Fruit fly (Drosophila melanogaster): ENCODE data around the gene CG7857.

DNA sequence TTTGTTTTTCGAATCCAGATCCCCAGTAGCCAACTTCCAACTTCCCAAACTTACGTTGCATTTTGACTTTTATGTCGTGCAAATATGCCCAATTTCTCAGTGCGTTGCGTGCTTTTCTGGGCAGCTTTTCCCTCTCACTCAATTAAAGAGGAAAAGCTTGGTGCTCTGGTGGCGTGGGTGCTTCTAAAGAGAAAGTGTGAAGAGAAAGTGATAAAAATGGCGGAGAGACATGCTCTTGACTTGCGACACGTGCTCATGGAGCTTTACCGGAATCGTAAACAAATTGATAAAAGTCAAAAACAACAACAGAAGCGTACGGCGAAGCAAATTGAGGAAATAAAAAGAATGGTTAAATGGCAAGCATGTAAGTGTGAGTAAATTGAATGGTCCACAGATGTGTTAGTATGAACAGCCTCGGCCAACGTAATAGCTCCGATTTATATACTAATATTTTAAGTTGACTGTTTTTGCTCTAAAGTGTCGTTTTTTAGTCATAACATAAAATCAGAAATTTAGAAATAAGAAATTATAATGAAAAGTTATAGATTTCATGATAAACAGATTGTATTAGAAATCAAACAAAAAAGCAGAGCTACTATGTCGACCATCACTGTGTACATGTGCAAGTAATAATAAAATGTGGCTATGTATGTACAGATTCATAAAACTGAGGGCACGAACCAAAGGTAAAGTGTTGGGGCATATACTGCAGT is 10.7 kb downstream of the CG7857 start:
- no peak for TF ChIP-seq OdsH (GFP tag; optimal IDR thresholded peaks at IDR 0.05)
- no peak for TF ChIP-seq Myc (optimal IDR thresholded peaks at IDR 0.05)
- TF ChIP-seq pan (optimal IDR thresholded peaks at IDR 0.05) = no peak
- no peak for TF ChIP-seq CrebA (GFP tag; optimal IDR thresholded peaks at IDR 0.05; ENCODE audit: borderline replicate concordance)
- TF ChIP-seq h (GFP tag; optimal IDR thresholded peaks at IDR 0.05) = no peak
- TF ChIP-seq sv (GFP tag; optimal IDR thresholded peaks at IDR 0.05) = no peak
- no peak for TF ChIP-seq woc (GFP tag; optimal IDR thresholded peaks at IDR 0.05)
- TF ChIP-seq fru (GFP tag; optimal IDR thresholded peaks at IDR 0.05) = no peak
- no peak for TF ChIP-seq foxo (GFP tag; optimal IDR thresholded peaks at IDR 0.05)
- TF ChIP-seq usp (GFP tag; optimal IDR thresholded peaks at IDR 0.05) = no peak

Data from whole organism, wandering third instar larva.